Fruit fly (Drosophila melanogaster): ENCODE data around the gene Prp6.

DNA sequence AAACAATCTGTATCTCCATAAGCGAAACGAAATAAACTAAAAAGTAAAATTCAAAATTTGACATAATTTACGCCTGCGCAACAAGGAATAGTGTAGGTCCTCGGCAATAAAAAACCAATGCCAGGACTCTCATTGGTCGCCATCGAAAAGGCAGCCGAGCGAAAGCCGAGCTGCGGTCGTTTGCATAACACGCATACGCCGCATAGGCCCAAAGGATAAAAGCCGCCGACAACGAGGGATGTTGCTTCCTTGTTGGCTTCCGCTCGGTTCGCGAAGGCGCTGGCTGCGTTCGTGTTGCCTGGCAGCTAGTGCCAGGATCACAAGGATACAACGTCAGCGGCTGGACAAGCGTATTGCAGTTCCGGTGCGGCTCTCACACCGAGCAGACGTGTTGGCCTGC, 44.7 kb upstream of the Prp6 start:
- TF ChIP-seq topi (GFP tag; optimal IDR thresholded peaks at IDR 0.05) (no peak), CG10669 (GFP tag; optimal IDR thresholded peaks at IDR 0.05) (no peak)

Data from whole organism, prepupa.